Fruit fly (Drosophila melanogaster) whole organism: ENCODE data around the gene Smu1.

Experiments used
- CG8478 ChIP-seq: fragments of >200 bp; optimal IDR thresholded peaks from 2 replicates; lab custom pipeline; 2018; ENCODE audit warnings: inconsistent platforms
- Dll ChIP-seq: fragments of >200 bp; optimal IDR thresholded peaks from 2 replicates; lab custom pipeline; 2017
- EcR ChIP-seq, 2 experiments: fragments of >200 bp; optimal IDR thresholded peaks; 2 replicates each; lab custom pipeline; 2017; ENCODE audit warnings: missing biosample characterization in 2 of 2, missing genetic modification characterization in 2 of 2, missing genetic modification reagents in 2 of 2
- pan ChIP-seq: fragments of >200 bp; optimal IDR thresholded peaks from 2 replicates; lab custom pipeline; 2017
- psq ChIP-seq: fragments of >200 bp; optimal IDR thresholded peaks from 2 replicates; lab custom pipeline; 2017
- usp ChIP-seq: fragments of >200 bp; optimal IDR thresholded peaks from 2 replicates; lab custom pipeline; 2017; ENCODE audit warnings: missing biosample characterization, missing genetic modification characterization, mixed read lengths

Smu1 gene

dm6 chr3R:18980863-18981536 is at the start of gene Smu1, which contains the start of gene dnk:
Gene Smu1, minus strand, starts transcription at chr3R:18981324.
Gene dnk, plus strand, starts transcription at chr3R:18980995.
- no peak for TF ChIP-seq Dll (lab: Kevin White, UChicago)
- TF ChIP-seq usp (GFP tag; lab: Kevin White, UChicago), result no peak

dm6 chr3R:19028758-19029157 is 47.6 kb upstream of the Smu1 start, which contains the start of the genes GatA and P5cr:
Gene GatA, minus strand, starts transcription at chr3R:19028857.
Gene P5cr, plus strand, starts transcription at chr3R:19028931.
- TF ChIP-seq Dll (lab: Kevin White, UChicago) (no peak), EcR (GFP tag; optimal IDR thresholded peaks at IDR 0.05; lab: Kevin White, UChicago) (no peak), CG8478 (no peak), psq (lab: Kevin White, UChicago) (no peak)

- TF ChIP-seq EcR (GFP tag; optimal IDR thresholded peaks at IDR 0.05; lab: Kevin White, UChicago) (no peak), pan (lab: Kevin White, UChicago) (no peak), Dll (lab: Kevin White, UChicago) (no peak), CG8478 (no peak), usp (GFP tag; lab: Kevin White, UChicago) (no peak), psq (lab: Kevin White, UChicago) (no peak)
These were observed 46.0 kb upstream of the Smu1 start, which contains the start of gene NP15.6 for dm6 chr3R:19027165-19027564. Gene NP15.6, plus strand, starts transcription at chr3R:19027368.

DNA sequence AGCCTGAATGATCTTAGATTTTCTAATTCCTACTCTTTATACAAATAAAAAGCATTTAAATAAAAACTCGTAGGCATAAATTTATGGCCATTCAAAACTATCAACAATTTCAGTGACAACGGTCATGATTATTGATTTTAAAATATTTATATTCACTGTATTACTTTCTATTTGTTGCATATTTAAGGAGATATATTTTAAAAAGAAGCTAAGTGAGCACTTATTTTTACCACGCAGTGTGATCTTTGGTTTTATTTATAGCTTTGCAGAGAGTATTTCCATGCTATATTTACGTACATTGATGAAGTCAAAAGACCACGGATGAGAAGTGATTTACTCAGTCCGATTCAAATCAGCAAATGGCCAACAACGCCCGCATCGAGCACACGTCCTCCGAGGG is 43.6 kb upstream of the Smu1 start, which contains the start of gene CG14285:
CG14285 (plus strand) TSS at position 339 of the 400 bp plus-strand sequence.
- TF ChIP-seq Dll (lab: Kevin White, UChicago) (no peak), CG8478 (no peak), EcR (GFP tag; optimal IDR thresholded peaks at IDR 0.05; lab: Kevin White, UChicago) (no peak), psq (lab: Kevin White, UChicago) (no peak), usp (GFP tag; lab: Kevin White, UChicago) (no peak), pan (lab: Kevin White, UChicago) (no peak)

DNA sequence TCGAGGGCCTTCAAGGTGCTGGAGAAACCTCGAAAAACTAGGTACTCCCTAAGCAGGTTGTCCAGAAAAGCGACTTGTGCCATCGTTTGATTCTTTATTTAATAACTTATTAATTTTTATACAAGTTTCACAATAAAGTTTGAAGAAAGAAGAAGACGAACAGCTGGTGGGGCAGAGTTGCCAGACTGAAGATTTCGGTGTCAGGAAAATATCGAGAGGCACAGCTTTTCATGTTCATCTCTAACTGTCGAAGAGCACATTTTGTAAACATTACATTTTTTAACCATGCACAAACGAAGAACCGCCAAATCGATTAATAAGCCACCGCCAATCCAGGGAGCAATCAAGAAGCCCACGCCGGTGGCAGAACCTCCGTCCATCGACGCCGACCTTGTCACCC is 42.7 kb upstream of the Smu1 start, which contains the start of the genes CG6005 and CG14286:
CG6005 (minus strand) TSS at position 169 of the 400 bp plus-strand sequence.
CG14286 (plus strand) TSS at position 231 of the 400 bp plus-strand sequence.
- no peak for TF ChIP-seq pan (lab: Kevin White, UChicago)

dm6 chr3R:19017318-19018043 is 36.4 kb upstream of the Smu1 start:
- no peak for TF ChIP-seq EcR (GFP tag; optimal IDR thresholded peaks at IDR 0.05; lab: Kevin White, UChicago)
- no peak for TF ChIP-seq psq (lab: Kevin White, UChicago)
- no peak for TF ChIP-seq usp (GFP tag; lab: Kevin White, UChicago)
- no peak for TF ChIP-seq Dll (lab: Kevin White, UChicago)

DNA sequence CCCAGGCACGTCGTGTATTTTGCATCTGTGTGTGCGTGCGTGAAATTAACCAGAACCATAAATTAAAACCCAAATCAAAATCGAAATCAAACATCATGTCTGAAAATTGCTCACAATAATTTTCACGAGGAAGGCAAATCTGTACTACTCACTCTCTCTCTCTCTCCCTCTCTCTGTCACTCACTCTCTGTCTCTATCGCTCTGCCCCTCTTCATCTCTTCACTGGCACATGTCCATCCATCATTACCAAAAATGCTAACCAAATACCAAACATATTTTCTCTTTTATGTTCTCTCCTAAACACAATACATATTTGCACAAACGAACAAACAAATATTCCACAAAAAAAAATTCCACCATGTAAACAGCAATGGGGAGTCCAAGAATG is 34.3 kb upstream of the Smu1 start:
- no peak for TF ChIP-seq usp (GFP tag; lab: Kevin White, UChicago)
- TF ChIP-seq pan (lab: Kevin White, UChicago), result no peak
- TF ChIP-seq EcR (GFP tag; optimal IDR thresholded peaks at IDR 0.05; lab: Kevin White, UChicago), result no peak
- no peak for TF ChIP-seq psq (lab: Kevin White, UChicago)
- no peak for TF ChIP-seq CG8478
- TF ChIP-seq Dll (lab: Kevin White, UChicago), result no peak

DNA sequence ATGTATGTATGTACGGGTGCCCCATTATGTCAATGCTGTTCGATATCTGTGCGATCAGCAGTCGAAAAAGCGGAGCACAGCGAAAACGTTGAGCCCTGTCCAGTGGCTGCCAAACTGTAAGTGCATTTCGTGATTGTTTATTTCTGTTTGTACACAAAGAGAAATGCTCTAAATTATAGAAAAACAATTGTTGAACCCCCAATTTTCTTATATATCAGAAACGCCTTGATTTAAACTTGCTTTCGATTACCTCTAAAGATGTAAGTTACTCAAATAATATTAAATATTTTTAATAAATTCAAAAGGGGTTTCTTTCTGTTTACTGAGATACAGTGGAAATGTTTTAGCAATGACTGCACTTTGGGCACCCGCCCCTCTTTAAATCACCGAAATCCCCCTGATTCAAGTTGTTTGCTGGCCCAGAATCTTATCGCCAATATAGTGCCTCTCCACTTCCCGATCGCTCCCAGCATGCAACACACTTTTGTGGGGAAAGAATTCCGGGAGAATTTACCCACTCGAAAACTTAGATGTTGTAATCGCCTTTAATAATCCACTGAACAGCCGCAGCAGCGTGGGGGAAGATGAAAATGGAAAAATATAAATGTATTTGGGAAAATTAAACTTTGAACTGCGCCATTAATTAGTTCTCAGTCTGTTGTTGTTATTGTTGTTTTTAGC is 33.8 kb upstream of the Smu1 start:
- TF ChIP-seq CG8478 (no peak), usp (GFP tag; lab: Kevin White, UChicago) (no peak), psq (lab: Kevin White, UChicago) (no peak), Dll (lab: Kevin White, UChicago) (no peak), EcR (GFP tag; optimal IDR thresholded peaks at IDR 0.05; lab: Kevin White, UChicago) (no peak), pan (lab: Kevin White, UChicago) (no peak)

DNA sequence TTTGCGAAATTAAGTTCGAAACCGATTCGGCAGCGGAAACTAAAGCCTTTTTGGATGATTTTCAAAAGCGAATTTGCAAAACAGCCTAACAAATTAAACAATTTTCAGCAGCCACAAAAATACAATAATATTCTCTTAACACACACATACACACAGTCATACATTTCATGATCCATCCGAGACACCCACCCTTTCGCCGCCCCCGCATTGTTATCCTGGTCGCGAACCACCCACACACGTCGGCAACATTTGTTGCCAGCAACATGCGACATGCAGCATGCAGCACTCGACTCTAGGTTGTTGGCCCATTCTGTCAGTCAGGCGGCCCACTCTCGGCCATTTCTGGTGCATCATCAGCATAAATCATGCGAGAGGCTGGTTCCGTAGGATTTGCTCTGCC is 32.9 kb upstream of the Smu1 start:
- no peak for TF ChIP-seq Dll (lab: Kevin White, UChicago)
- no peak for TF ChIP-seq CG8478
- TF ChIP-seq usp (GFP tag; lab: Kevin White, UChicago), result no peak
- TF ChIP-seq EcR (GFP tag; optimal IDR thresholded peaks at IDR 0.05; lab: Kevin White, UChicago), result no peak
- no peak for TF ChIP-seq pan (lab: Kevin White, UChicago)
- TF ChIP-seq psq (lab: Kevin White, UChicago), result no peak

DNA sequence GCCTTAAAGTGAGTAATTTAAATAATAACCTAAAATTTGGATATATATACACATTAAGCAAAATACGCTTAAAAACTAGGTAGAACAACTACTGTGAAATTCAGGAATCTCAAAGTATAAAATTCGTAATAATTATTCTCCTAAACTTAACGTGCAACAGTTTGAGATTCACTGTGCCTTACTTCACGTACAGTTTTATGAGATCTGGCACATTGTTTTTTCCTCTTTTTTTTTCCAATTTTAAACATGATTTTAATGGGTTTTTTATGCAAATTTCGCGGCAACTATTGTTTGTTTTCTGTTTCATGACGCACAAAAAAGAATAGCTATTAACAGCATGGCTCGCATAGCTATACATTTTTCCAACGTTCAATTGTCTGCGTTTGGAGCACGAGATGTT is 30.8 kb upstream of the Smu1 start:
- no peak for TF ChIP-seq usp (GFP tag; lab: Kevin White, UChicago)
- no peak for TF ChIP-seq CG8478
- no peak for TF ChIP-seq pan (lab: Kevin White, UChicago)
- TF ChIP-seq psq (lab: Kevin White, UChicago), result no peak
- TF ChIP-seq EcR (GFP tag; optimal IDR thresholded peaks at IDR 0.05; lab: Kevin White, UChicago), result no peak
- TF ChIP-seq Dll (lab: Kevin White, UChicago), result no peak

DNA sequence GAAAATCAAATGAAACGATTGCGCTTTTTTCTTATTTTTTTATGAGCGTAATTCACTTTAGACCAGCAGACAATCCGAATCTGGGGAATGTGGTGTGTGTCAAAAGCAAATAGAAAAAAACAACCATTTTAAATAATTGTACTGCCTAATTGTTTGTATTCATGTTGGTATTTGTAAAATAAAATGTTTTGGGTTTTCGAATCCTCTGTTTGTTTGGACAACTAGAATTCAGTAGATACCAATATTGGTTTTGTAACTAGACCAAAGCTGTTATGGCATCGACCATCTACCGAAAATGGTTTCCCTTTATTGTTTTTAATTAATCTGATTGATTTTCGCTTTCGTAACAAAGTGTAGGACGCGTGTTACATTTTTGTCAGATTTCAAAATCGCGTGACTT is 29.8 kb upstream of the Smu1 start:
- no peak for TF ChIP-seq CG8478
- TF ChIP-seq usp (GFP tag; lab: Kevin White, UChicago), result no peak
- TF ChIP-seq Dll (lab: Kevin White, UChicago), result no peak
- TF ChIP-seq EcR (GFP tag; optimal IDR thresholded peaks at IDR 0.05; lab: Kevin White, UChicago), result no peak
- no peak for TF ChIP-seq psq (lab: Kevin White, UChicago)
- TF ChIP-seq pan (lab: Kevin White, UChicago), result no peak
